Worm (Caenorhabditis elegans) whole organism, midembryonic: ENCODE results near the gene C52G5.3.
A peak's percentile ranks its signal among the peaks of the same experiment; 100 is the strongest.

ENCODE experiments used
- T22C8.4 ChIP-seq: fragments of 200-800 bp; sonication (Bioruptor generic); IDR thresholded peaks from 2 replicates; pipeline ENCODE4 v1.3.6; 2022; ENCODE audit warnings: missing genetic modification characterization, missing compliant biosample characterization
- cog-1 ChIP-seq: sonication (generic microtip); optimal IDR thresholded peaks from 2 replicates; lab custom pipeline; 2016; ENCODE audit warnings: missing genetic modification characterization, missing compliant biosample characterization
- flt-1 ChIP-seq: fragments of 200-800 bp; sonication (Bioruptor generic); IDR thresholded peaks from 2 replicates; pipeline ENCODE4 v1.3.6; 2022; ENCODE audit warnings: missing genetic modification characterization, missing compliant biosample characterization
- klf-2 ChIP-seq: fragments of 200-800 bp; sonication (Bioruptor generic); conservative IDR thresholded peaks from 2 replicates; pipeline ENCODE4 v1.3.6; 2022; ENCODE audit warnings: missing genetic modification reagents, missing genetic modification characterization, missing compliant biosample characterization
- med-1 ChIP-seq: sonication (generic microtip); optimal IDR thresholded peaks from 2 replicates; lab custom pipeline; 2017; ENCODE audit warnings: missing genetic modification characterization, mild to moderate bottlenecking, missing compliant biosample characterization, antibody characterized with exemption, missing genetic modification reagents; ENCODE audit not compliant: insufficient read depth
- ref-1 ChIP-seq: fragments of 200-800 bp; sonication (Bioruptor generic); conservative IDR thresholded peaks from 2 replicates; pipeline ENCODE4 v1.3.6; 2022; ENCODE audit warnings: missing genetic modification reagents, missing genetic modification characterization, missing compliant biosample characterization
- tab-1 ChIP-seq: fragments of 200-800 bp; sonication (Bioruptor generic); IDR thresholded peaks from 2 replicates; pipeline ENCODE4 v1.3.6; 2022; ENCODE audit warnings: missing genetic modification characterization, missing compliant biosample characterization
- ztf-23 ChIP-seq: fragments of 200-800 bp; sonication (Bioruptor generic); IDR thresholded peaks from 2 replicates; pipeline ENCODE4 v1.3.6; 2022; ENCODE audit warnings: missing genetic modification reagents, missing genetic modification characterization, missing compliant biosample characterization
- ztf-29 ChIP-seq: fragments of 200-800 bp; sonication (Bioruptor generic); IDR thresholded peaks from 2 replicates; pipeline ENCODE4 v1.3.6; 2022; ENCODE audit warnings: missing genetic modification reagents, missing genetic modification characterization, missing compliant biosample characterization

C52G5.3 gene

DNA sequence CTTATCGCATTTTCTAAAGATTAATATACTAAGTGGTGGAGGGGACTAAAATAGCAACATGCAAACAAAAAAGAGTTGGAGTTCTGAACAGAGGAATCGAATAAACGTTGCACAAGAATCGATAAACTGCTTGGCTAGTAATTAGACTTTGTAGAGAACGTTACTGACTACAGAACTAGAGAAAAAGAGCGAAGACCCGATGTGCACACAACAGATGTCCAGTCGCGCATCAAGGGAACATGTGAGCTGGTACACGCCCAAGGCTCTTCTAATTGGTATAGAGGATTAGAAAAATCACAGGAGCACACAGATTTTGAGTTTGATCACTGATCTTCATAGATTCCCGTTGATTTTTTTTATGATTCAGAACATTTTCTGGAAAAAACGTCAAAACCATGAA is 8.2 kb upstream of the C52G5.3 start:
- 0 out of 2 replicates have a peak, but pooled peaks have one; percentile 24 for TF ChIP-seq flt-1 (GFP tag; lab: Robert Waterston, UW)
- no peak for TF ChIP-seq cog-1

DNA sequence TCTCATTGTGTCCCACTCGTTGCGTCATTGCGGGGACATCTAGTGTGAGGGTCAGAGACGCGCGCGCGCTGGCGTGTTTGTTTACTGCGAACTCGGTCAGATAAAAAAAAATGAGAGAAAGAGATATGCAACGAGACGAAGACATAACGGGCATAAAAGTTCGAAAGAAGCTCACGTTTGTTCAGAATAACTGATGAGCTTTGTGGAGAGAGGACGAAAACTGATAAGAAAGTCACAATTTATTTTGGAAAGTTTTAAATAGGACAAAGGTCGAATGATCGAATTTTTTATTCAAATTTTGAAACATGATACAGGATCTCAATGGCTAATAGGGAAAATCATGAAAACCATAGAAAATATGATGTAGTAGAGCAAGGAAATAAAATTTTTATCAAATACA is 7.1 kb upstream of the C52G5.3 start:
- no peak for TF ChIP-seq ztf-29 (GFP tag; lab: Robert Waterston, UW)
- TF ChIP-seq ztf-23 (GFP tag; lab: Robert Waterston, UW), result no peak
- no peak for TF ChIP-seq cog-1
- no peak for TF ChIP-seq med-1
- no peak for TF ChIP-seq ref-1 (GFP tag; lab: Robert Waterston, UW)
- TF ChIP-seq flt-1 (GFP tag; lab: Robert Waterston, UW), result no peak
- TF ChIP-seq T22C8.4, result no peak
- no peak for TF ChIP-seq klf-2 (GFP tag; lab: Robert Waterston, UW)
- TF ChIP-seq tab-1 (GFP tag; lab: Robert Waterston, UW), result no peak

DNA sequence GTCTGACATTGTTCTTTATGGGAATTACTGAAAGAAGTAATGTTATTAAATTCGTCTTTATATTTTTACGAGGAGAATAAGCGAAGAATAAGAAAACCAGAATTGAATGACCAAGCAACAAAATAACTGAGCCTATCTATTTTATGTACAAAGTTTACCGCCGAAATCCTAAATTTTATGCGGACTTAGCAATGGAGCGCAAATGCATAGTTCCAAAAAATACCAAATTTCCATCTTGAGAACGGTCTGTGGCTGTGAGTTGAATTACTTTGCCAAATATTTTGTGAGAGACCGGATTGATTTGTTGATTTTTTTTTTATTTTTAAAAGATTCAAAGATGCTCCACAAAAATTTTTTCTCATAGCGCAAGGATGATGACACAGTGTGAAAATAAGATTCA is 6.6 kb upstream of the C52G5.3 start, which contains the start of gene chd-3:
Gene chd-3 (minus strand): TSS at position 27 of the 400 bp plus-strand sequence.
- no peak for TF ChIP-seq cog-1
- TF ChIP-seq klf-2 (GFP tag; lab: Robert Waterston, UW), result no peak
- no peak for TF ChIP-seq ref-1 (GFP tag; lab: Robert Waterston, UW)

DNA sequence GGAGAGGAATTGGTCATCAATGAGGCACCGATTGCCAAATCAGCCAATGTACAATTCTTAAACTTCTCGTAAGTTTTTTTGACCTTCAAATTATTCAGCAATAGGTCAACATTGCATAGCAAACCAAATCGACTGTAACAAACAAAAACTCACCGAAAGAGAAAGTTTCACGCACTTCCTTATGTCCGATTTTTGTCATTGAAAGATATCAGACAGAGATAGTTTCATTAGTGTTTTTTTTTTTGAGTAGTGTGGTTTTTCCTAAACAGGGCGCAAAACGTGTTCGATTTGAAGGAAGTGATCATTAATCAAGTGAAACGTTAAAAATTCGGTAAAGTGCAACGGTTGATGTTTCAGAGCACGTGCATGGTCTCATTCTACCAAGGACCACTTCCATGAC is 1.8 kb downstream of the C52G5.3 start:
- TF ChIP-seq tab-1 (GFP tag; lab: Robert Waterston, UW), result no peak
- TF ChIP-seq ztf-29 (GFP tag; lab: Robert Waterston, UW), result no peak
- TF ChIP-seq flt-1 (GFP tag; lab: Robert Waterston, UW), result no peak
- TF ChIP-seq ref-1 (GFP tag; lab: Robert Waterston, UW), result no peak
- TF ChIP-seq T22C8.4, result no peak
- TF ChIP-seq klf-2 (GFP tag; lab: Robert Waterston, UW), result no peak
- TF ChIP-seq ztf-23 (GFP tag; lab: Robert Waterston, UW), result no peak
- no peak for TF ChIP-seq med-1
- TF ChIP-seq cog-1, result no peak

DNA sequence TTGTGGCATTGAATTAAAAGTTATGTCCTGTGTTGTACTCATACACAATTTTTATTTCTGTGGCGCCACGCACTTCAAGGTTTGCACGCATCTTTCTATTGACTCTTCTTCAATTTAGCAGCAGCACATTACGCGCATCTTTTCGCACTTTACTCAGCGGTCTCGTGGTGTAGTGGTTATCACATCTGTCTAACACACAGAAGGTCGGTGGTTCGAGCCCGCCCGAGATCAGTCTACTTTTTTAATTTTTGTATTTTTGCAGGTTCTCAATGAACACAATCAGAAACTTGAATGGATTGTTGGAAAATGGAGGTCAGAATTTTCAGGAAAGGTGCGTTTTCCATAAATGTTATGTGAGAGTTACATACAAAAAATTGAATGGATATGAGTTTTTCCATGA is 2.4 kb downstream of the C52G5.3 start:
- peak; percentile 34; the same call in 1 of the 2 replicates for TF ChIP-seq T22C8.4
- peak; percentile 23 for TF ChIP-seq med-1
- no peak for TF ChIP-seq klf-2 (GFP tag; lab: Robert Waterston, UW)
- TF ChIP-seq flt-1 (GFP tag; lab: Robert Waterston, UW), result peak; percentile 85
- 0 out of 2 replicates have a peak, but pooled peaks have one; percentile 39 for TF ChIP-seq ref-1 (GFP tag; lab: Robert Waterston, UW)
- no peak for TF ChIP-seq ztf-29 (GFP tag; lab: Robert Waterston, UW)
- TF ChIP-seq tab-1 (GFP tag; lab: Robert Waterston, UW), result peak; percentile 76
- TF ChIP-seq cog-1, result no peak
- TF ChIP-seq ztf-23 (GFP tag; lab: Robert Waterston, UW), result peak; percentile 77

DNA sequence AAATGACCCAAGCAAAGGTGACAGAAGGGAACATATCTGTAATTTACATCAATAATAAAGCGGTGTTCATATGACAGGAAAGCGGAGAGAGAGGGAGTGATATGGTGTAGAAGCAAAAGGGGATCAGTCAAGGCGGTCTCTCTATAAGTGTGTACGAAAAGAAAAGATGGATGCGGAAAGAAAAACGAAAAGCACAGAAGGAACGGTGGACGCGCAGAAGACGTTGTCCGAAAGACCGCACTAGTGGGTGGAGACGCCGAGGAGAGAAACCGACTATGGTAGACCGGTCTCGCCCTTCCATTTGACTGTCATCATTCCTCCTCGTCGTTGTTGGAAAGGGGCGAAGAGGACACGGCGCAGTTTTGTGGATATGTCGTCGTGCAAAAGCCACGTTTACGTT is 2.9 kb downstream of the C52G5.3 start, which contains the start of gene C52G5.2:
Gene C52G5.2 (plus strand): TSS at position 301 of the 400 bp plus-strand sequence.
- TF ChIP-seq ztf-29 (GFP tag; lab: Robert Waterston, UW) (no peak), flt-1 (GFP tag; lab: Robert Waterston, UW) (no peak), cog-1 (no peak), tab-1 (GFP tag; lab: Robert Waterston, UW) (no peak), klf-2 (GFP tag; lab: Robert Waterston, UW) (no peak), ref-1 (GFP tag; lab: Robert Waterston, UW) (no peak), T22C8.4 (no peak), med-1 (no peak), ztf-23 (GFP tag; lab: Robert Waterston, UW) (no peak)

DNA sequence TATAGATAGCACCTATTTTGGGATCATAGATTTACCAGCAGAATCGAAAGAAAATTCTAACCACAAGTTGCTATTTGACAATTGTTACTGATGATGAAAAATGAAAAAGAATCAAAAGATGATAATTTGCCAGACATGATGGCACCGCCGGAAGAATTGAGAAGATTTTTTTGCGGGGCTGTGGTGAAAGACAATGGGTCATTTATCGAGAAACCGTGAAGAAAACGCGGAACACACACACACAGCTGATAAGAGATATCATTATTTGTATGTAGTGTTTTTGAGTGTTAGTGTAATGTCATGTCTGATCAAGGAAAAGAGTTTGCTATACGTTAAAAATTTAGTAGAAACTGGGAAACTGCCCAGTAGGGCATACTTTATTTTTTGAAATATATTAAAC is 11.1 kb downstream of the C52G5.3 start:
- no peak for TF ChIP-seq ref-1 (GFP tag; lab: Robert Waterston, UW)
- no peak for TF ChIP-seq klf-2 (GFP tag; lab: Robert Waterston, UW)
- TF ChIP-seq med-1, result no peak
- TF ChIP-seq flt-1 (GFP tag; lab: Robert Waterston, UW), result no peak

DNA sequence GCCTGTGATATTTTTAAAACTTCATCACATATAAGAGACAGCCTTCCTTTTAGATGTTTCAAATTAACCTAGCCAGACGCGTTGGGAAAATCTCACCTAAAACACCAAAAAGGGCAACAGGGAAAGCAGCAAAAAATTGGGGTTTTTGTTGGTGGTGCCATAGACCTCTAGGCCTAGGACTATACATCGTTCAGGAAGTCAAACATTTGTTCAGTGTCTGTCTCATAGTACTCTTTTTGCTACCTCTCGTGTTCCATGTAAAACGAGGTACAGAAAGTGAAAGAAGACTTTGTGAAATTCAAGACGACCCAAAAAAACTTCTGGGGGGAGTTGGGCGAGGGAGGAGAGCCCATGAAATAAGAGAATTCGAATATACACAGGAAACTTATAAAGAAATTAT is 16.9 kb downstream of the C52G5.3 start:
- TF ChIP-seq tab-1 (GFP tag; lab: Robert Waterston, UW), result no peak
- TF ChIP-seq ref-1 (GFP tag; lab: Robert Waterston, UW), result no peak
- no peak for TF ChIP-seq klf-2 (GFP tag; lab: Robert Waterston, UW)
- TF ChIP-seq cog-1, result no peak
- TF ChIP-seq flt-1 (GFP tag; lab: Robert Waterston, UW), result no peak
- no peak for TF ChIP-seq ztf-23 (GFP tag; lab: Robert Waterston, UW)
- TF ChIP-seq ztf-29 (GFP tag; lab: Robert Waterston, UW), result no peak
- no peak for TF ChIP-seq T22C8.4
- TF ChIP-seq med-1, result no peak

DNA sequence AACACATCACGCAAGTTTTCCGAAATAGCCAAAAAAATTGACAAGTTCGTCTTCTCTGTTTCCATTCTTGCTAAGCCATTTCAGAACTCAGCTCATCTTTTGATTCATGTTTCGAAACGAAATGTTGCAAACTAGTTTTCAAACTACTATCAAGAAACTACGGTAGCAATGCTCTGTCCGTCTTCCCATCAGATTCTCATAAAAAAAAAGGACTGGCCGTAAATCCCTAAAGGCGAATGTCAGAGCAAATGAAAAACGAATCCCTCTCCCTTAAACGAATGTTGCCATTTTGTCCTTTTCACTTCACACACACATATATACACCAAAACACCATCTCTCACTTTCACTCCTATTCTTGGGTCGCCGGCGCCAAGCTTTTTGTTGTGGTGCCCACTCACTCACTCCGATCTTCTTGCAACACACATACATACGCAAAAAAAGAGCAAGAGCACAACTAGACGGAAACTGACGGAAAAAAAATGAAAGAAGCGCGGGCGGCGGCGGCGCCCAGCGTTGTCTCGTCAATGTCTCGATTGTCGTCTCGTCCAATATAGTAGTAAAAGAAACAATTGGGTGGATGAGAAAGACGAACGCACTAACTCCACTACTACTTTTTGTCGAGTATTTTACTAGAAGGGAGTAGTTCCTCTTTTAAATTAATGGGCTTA is 18.1 kb downstream of the C52G5.3 start:
- no peak for TF ChIP-seq ztf-29 (GFP tag; lab: Robert Waterston, UW)
- no peak for TF ChIP-seq cog-1
- TF ChIP-seq med-1, result no peak
- no peak for TF ChIP-seq T22C8.4
- TF ChIP-seq ztf-23 (GFP tag; lab: Robert Waterston, UW), result no peak
- no peak for TF ChIP-seq tab-1 (GFP tag; lab: Robert Waterston, UW)
- TF ChIP-seq ref-1 (GFP tag; lab: Robert Waterston, UW), result no peak
- no peak for TF ChIP-seq klf-2 (GFP tag; lab: Robert Waterston, UW)
- no peak for TF ChIP-seq flt-1 (GFP tag; lab: Robert Waterston, UW)

DNA sequence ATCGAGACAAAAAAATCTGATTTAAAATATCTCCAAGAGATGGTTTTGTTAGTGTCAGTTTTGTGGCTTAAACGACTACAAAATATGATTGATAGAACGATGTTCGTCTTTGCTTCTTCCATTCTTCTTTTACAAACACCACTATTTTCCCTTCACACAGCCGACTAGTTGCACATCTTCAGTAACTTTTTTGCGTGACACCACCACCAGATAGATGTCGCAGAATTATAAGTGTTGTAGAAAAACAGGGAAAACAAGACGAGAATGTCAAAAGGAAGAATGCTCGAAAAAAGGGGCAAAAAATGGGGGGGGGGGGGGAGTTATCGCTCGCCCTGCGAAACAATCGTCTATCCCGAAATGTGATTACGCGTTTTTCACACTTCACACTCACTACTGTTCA is 19.2 kb downstream of the C52G5.3 start:
- TF ChIP-seq ref-1 (GFP tag; lab: Robert Waterston, UW) (no peak), ztf-29 (GFP tag; lab: Robert Waterston, UW) (no peak), flt-1 (GFP tag; lab: Robert Waterston, UW) (no peak), tab-1 (GFP tag; lab: Robert Waterston, UW) (no peak), med-1 (no peak), ztf-23 (GFP tag; lab: Robert Waterston, UW) (no peak)
